Worm (Caenorhabditis elegans) whole organism, mixed stage, embryonic: ENCODE measurements around the gene spig-4.
"Not testable (repeated sequence)": the region's sequence is repeated elsewhere in the genome, so short reads cannot be mapped to it uniquely, and the experiment has no call there.

Source experiments
- bed-3 ChIP-seq: fragments of 200-800 bp; sonication (Bioruptor generic); optimal IDR thresholded peaks from 3 replicates; lab custom pipeline; 2018; ENCODE audit warnings: mild to moderate bottlenecking, missing genetic modification characterization, moderate library complexity, missing compliant biosample characterization
- blmp-1 ChIP-seq: fragments of 150-350 bp; optimal IDR thresholded peaks from 2 replicates; lab custom pipeline; 2014; ENCODE audit warnings: missing biosample characterization, missing genetic modification characterization
- ceh-39 ChIP-seq: fragments of 150-350 bp; optimal IDR thresholded peaks from 2 replicates; lab custom pipeline; 2014; ENCODE audit warnings: missing biosample characterization, missing genetic modification characterization
- ceh-43 ChIP-seq: fragments of 200-800 bp; sonication (Bioruptor generic); optimal IDR thresholded peaks from 2 replicates; lab custom pipeline; 2018; ENCODE audit warnings: mild to moderate bottlenecking, missing genetic modification characterization, moderate library complexity, missing compliant biosample characterization
- ceh-83 ChIP-seq: fragments of 200-800 bp; sonication (Bioruptor generic); optimal IDR thresholded peaks from 2 replicates; lab custom pipeline; 2018; ENCODE audit warnings: mild to moderate bottlenecking, missing genetic modification characterization, missing compliant biosample characterization
- ces-1 ChIP-seq: fragments of 150-350 bp; optimal IDR thresholded peaks from 2 replicates; lab custom pipeline; 2014; ENCODE audit warnings: missing biosample characterization, missing genetic modification reagents, missing genetic modification characterization
- drap-1 ChIP-seq: fragments of 200-800 bp; sonication (Bioruptor generic); optimal IDR thresholded peaks from 3 replicates; lab custom pipeline; 2018; ENCODE audit warnings: mild to moderate bottlenecking, missing genetic modification characterization, missing compliant biosample characterization
- elt-1 ChIP-seq: sonication (generic microtip); optimal IDR thresholded peaks from 2 replicates; lab custom pipeline; 2017; ENCODE audit warnings: missing genetic modification characterization, mild to moderate bottlenecking, missing compliant biosample characterization, antibody characterized with exemption, moderate library complexity, borderline replicate concordance; ENCODE audit not compliant: insufficient read depth
- elt-3 ChIP-seq: fragments of 150-350 bp; optimal IDR thresholded peaks from 2 replicates; lab custom pipeline; 2014; ENCODE audit warnings: missing biosample characterization, missing genetic modification characterization
- flh-1 ChIP-seq: fragments of 200-800 bp; sonication (Bioruptor generic); optimal IDR thresholded peaks from 2 replicates; lab custom pipeline; 2018; ENCODE audit warnings: mild to moderate bottlenecking, missing genetic modification characterization, moderate library complexity, missing compliant biosample characterization
- lin-13 ChIP-seq: fragments of 150-350 bp; optimal IDR thresholded peaks from 2 replicates; lab custom pipeline; 2014; ENCODE audit warnings: missing biosample characterization, missing genetic modification characterization
- lin-32 ChIP-seq: fragments of 200-800 bp; sonication (Bioruptor generic); optimal IDR thresholded peaks from 2 replicates; lab custom pipeline; 2018; ENCODE audit warnings: mild to moderate bottlenecking, missing genetic modification characterization, missing compliant biosample characterization
- lsy-2 ChIP-seq: fragments of 150-350 bp; optimal IDR thresholded peaks from 2 replicates; lab custom pipeline; 2014; ENCODE audit warnings: missing biosample characterization, missing genetic modification characterization
- mab-5 ChIP-seq: fragments of 150-350 bp; optimal IDR thresholded peaks from 2 replicates; lab custom pipeline; 2014; ENCODE audit warnings: missing biosample characterization, missing genetic modification characterization
- mls-2 ChIP-seq: sonication (generic microtip); optimal IDR thresholded peaks from 2 replicates; lab custom pipeline; 2016; ENCODE audit warnings: mild to moderate bottlenecking, missing genetic modification characterization, moderate library complexity, missing compliant biosample characterization
- nhr-12 ChIP-seq: fragments of 150-350 bp; optimal IDR thresholded peaks from 2 replicates; lab custom pipeline; 2014; ENCODE audit warnings: missing biosample characterization, missing genetic modification characterization
- nhr-2 ChIP-seq: fragments of 150-350 bp; optimal IDR thresholded peaks from 2 replicates; lab custom pipeline; 2014; ENCODE audit warnings: missing biosample characterization, missing genetic modification characterization
- nhr-237 ChIP-seq: fragments of 150-350 bp; optimal IDR thresholded peaks from 2 replicates; lab custom pipeline; 2014; ENCODE audit warnings: missing biosample characterization, missing genetic modification characterization
- nhr-28 ChIP-seq: fragments of 150-350 bp; optimal IDR thresholded peaks from 2 replicates; lab custom pipeline; 2014; ENCODE audit warnings: missing biosample characterization, missing genetic modification characterization
- nhr-76 ChIP-seq: sonication (generic microtip); optimal IDR thresholded peaks from 2 replicates; lab custom pipeline; 2017; ENCODE audit warnings: missing biosample characterization, missing genetic modification characterization
- pha-4 ChIP-seq: fragments of 150-350 bp; optimal IDR thresholded peaks from 2 replicates; lab custom pipeline; 2018; ENCODE audit warnings: missing biosample characterization, missing genetic modification reagents, missing genetic modification characterization
- sem-2 ChIP-seq: fragments of 200-800 bp; sonication (Bioruptor generic); optimal IDR thresholded peaks from 2 replicates; lab custom pipeline; 2018; ENCODE audit warnings: mild to moderate bottlenecking, missing genetic modification characterization, missing compliant biosample characterization
- snpc-4 ChIP-seq: fragments of 150-350 bp; optimal IDR thresholded peaks from 2 replicates; lab custom pipeline; 2014; ENCODE audit warnings: missing biosample characterization, missing genetic modification characterization
- sptf-1 ChIP-seq: sonication (generic microtip); optimal IDR thresholded peaks from 2 replicates; lab custom pipeline; 2017; ENCODE audit warnings: mild to moderate bottlenecking, missing genetic modification characterization, moderate library complexity, missing compliant biosample characterization
- tbx-8 ChIP-seq: fragments of 200-800 bp; sonication (Bioruptor generic); optimal IDR thresholded peaks from 2 replicates; lab custom pipeline; 2018; ENCODE audit warnings: mild to moderate bottlenecking, missing genetic modification characterization, moderate library complexity, missing compliant biosample characterization
- unc-39 ChIP-seq: fragments of 150-350 bp; optimal IDR thresholded peaks from 2 replicates; lab custom pipeline; 2014; ENCODE audit warnings: missing biosample characterization, missing genetic modification characterization
- unc-62 ChIP-seq: fragments of 150-350 bp; optimal IDR thresholded peaks from 2 replicates; lab custom pipeline; 2014; ENCODE audit warnings: missing biosample characterization, missing genetic modification reagents, missing genetic modification characterization
- zip-8 ChIP-seq: fragments of 150-350 bp; optimal IDR thresholded peaks from 2 replicates; lab custom pipeline; 2014; ENCODE audit warnings: missing biosample characterization, missing genetic modification characterization

spig-4 gene

ce11 chrV:14311115-14311514 is 4.4 kb upstream of the spig-4 start, which contains the start of gene ddn-3:
TSS of gene ddn-3 (minus strand) at chrV:14311215.
- TF ChIP-seq pha-4 (no peak), nhr-28 (no peak), nhr-2 (tag; lab: Kevin White, UChicago) (no peak), ces-1 (GFP tag; lab: Kevin White, UChicago) (no peak), unc-39 (tag; lab: Kevin White, UChicago) (no peak), ceh-43 (GFP tag; lab: Kevin White, UChicago) (no peak), lsy-2 (tag; lab: Kevin White, UChicago) (no peak), ceh-39 (tag; lab: Kevin White, UChicago) (no peak), ceh-83 (GFP tag; lab: Kevin White, UChicago) (no peak)
- TF ChIP-seq, all 35 proteins: peak for 0

ce11 chrV:14309632-14310031 is 3.0 kb upstream of the spig-4 start, which contains the start of gene F14D7.14:
TSS of gene F14D7.14 (plus strand) at chrV:14309932.
- not testable (repeated sequence) for TF ChIP-seq ces-1 (GFP tag; lab: Kevin White, UChicago); elt-3 (tag; lab: Kevin White, UChicago); mls-2 (tag; lab: Kevin White, UChicago)

- not testable (repeated sequence) for TF ChIP-seq nhr-237; bed-3 (GFP tag; lab: Kevin White, UChicago); sptf-1
These were observed 1.5 kb upstream of the spig-4 start, which contains the start of gene spig-5 for ce11 chrV:14308164-14308563. TSS of gene spig-5 (plus strand) at chrV:14308464.

- no peak for TF ChIP-seq mab-5 (tag; lab: Kevin White, UChicago)
- TF ChIP-seq lsy-2 (tag; lab: Kevin White, UChicago) = no peak
- TF ChIP-seq snpc-4 = no peak
- TF ChIP-seq zip-8 = no peak
- no peak for TF ChIP-seq lin-32 (GFP tag; lab: Kevin White, UChicago)
- no peak for TF ChIP-seq drap-1 (GFP tag; lab: Kevin White, UChicago)
- TF ChIP-seq sem-2 (GFP tag; lab: Kevin White, UChicago) = no peak
- no peak for TF ChIP-seq nhr-12
- no peak for TF ChIP-seq tbx-8
- TF ChIP-seq nhr-28 = no peak
- no peak for TF ChIP-seq elt-3 (tag; lab: Kevin White, UChicago)
- no peak for TF ChIP-seq lin-13 (tag; lab: Kevin White, UChicago)
- no peak for TF ChIP-seq flh-1
- no peak for TF ChIP-seq nhr-76 (tag; lab: Kevin White, UChicago)
- no peak for TF ChIP-seq nhr-237
- no peak for TF ChIP-seq bed-3 (GFP tag; lab: Kevin White, UChicago)
- no peak for TF ChIP-seq nhr-2 (tag; lab: Kevin White, UChicago)
- no peak for TF ChIP-seq elt-1
- TF ChIP-seq blmp-1 (tag; lab: Kevin White, UChicago) = no peak
- TF ChIP-seq ces-1 (GFP tag; lab: Kevin White, UChicago) = no peak
These were observed 5.6 kb downstream of the spig-4 start, which contains the start of gene F14D7.6 for ce11 chrV:14301076-14301475. TSS of gene F14D7.6 (plus strand) at chrV:14301413.

ce11 chrV:14299569-14300064 is 7.1 kb downstream of the spig-4 start, which contains the start of the genes spig-3 and F14D7.12:
TSS of gene spig-3 (minus strand) at chrV:14299669.
TSS of gene F14D7.12 (plus strand) at chrV:14300014.
- TF ChIP-seq unc-62 (GFP tag; lab: Kevin White, UChicago) (no peak), elt-3 (tag; lab: Kevin White, UChicago) (no peak), drap-1 (GFP tag; lab: Kevin White, UChicago) (no peak)

- TF ChIP-seq pha-4 = no peak
- TF ChIP-seq ceh-43 (GFP tag; lab: Kevin White, UChicago) = no peak
- no peak for TF ChIP-seq sem-2 (GFP tag; lab: Kevin White, UChicago)
- TF ChIP-seq lin-32 (GFP tag; lab: Kevin White, UChicago) = no peak
- TF ChIP-seq tbx-8 = no peak
- no peak for TF ChIP-seq ces-1 (GFP tag; lab: Kevin White, UChicago)
- no peak for TF ChIP-seq flh-1
- TF ChIP-seq lsy-2 (tag; lab: Kevin White, UChicago) = no peak
These were observed 10.2 kb downstream of the spig-4 start, which contains the start of gene F14D7.3 for ce11 chrV:14296499-14296898. TSS of gene F14D7.3 (plus strand) at chrV:14296799.
